Worm (Caenorhabditis elegans) whole organism, young adult: ENCODE measurements around the gene pqn-74.

Source experiments
- B0019.2 ChIP-seq: fragments of 200-800 bp; sonication (Bioruptor generic); conservative IDR thresholded peaks from 2 replicates; pipeline ENCODE4 v1.3.6; 2022; ENCODE audit warnings: missing genetic modification reagents, missing genetic modification characterization, missing compliant biosample characterization
- B0035.1 ChIP-seq: sonication (generic microtip); optimal IDR thresholded peaks from 2 replicates; lab custom pipeline; 2016; ENCODE audit warnings: missing genetic modification characterization, mild to moderate bottlenecking, missing compliant biosample characterization, missing genotype, missing genetic modification reagents
- B0261.1 ChIP-seq: sonication (generic microtip); optimal IDR thresholded peaks from 2 replicates; lab custom pipeline; 2016; ENCODE audit warnings: mild to moderate bottlenecking, missing genetic modification characterization, moderate library complexity, missing compliant biosample characterization
- C06A6.2 ChIP-seq: fragments of 200-800 bp; sonication (Bioruptor generic); conservative IDR thresholded peaks from 2 replicates; pipeline ENCODE4 v1.3.6; 2022; ENCODE audit warnings: missing genetic modification characterization, missing compliant biosample characterization
- C17E4.6 ChIP-seq: fragments of 200-800 bp; sonication (Bioruptor generic); IDR thresholded peaks from 2 replicates; pipeline ENCODE4 v1.3.6; 2022; ENCODE audit warnings: missing genetic modification reagents, missing genetic modification characterization, missing compliant biosample characterization
- F10E7.11 ChIP-seq: sonication (generic microtip); optimal IDR thresholded peaks from 2 replicates; lab custom pipeline; 2017; ENCODE audit warnings: mild to moderate bottlenecking, missing genetic modification characterization, moderate library complexity, missing compliant biosample characterization
- F33H1.4 ChIP-seq: fragments of 200-800 bp; sonication (Bioruptor generic); IDR thresholded peaks from 2 replicates; pipeline ENCODE4 v1.3.6; 2022; ENCODE audit warnings: missing genetic modification reagents, missing genetic modification characterization, missing compliant biosample characterization
- T07F8.4 ChIP-seq: sonication (generic microtip); optimal IDR thresholded peaks from 2 replicates; lab custom pipeline; 2016; ENCODE audit warnings: mild to moderate bottlenecking, missing genetic modification characterization, moderate library complexity, missing compliant biosample characterization
- Y95B8A.8 ChIP-seq: fragments of 200-800 bp; sonication (Bioruptor generic); IDR thresholded peaks from 2 replicates; pipeline ENCODE4 v1.3.6; 2022; ENCODE audit warnings: missing genetic modification reagents, missing genetic modification characterization, missing compliant biosample characterization
- akir-1 ChIP-seq: fragments of 200-800 bp; sonication (Bioruptor generic); optimal IDR thresholded peaks from 2 replicates; lab custom pipeline; 2018; ENCODE audit warnings: mild to moderate bottlenecking, missing genetic modification characterization, moderate library complexity, missing compliant biosample characterization
- ama-1 ChIP-seq, 3 experiments: fragments of 150-350 bp in 1 of 3; sonication (generic microtip) in 2 of 3; optimal IDR thresholded peaks; 2 replicates each; lab custom pipeline; 2014 to 2018; ENCODE audit warnings: missing biosample characterization in 2 of 3, missing genetic modification characterization in 2 of 3, missing genetic modification reagents in 2 of 3
- aptf-3 ChIP-seq: fragments of 200-800 bp; sonication (Bioruptor generic); IDR thresholded peaks from 2 replicates; pipeline ENCODE4 v1.3.6; 2022; ENCODE audit warnings: missing genetic modification characterization, missing compliant biosample characterization
- atf-7 ChIP-seq: sonication (generic microtip); optimal IDR thresholded peaks from 2 replicates; lab custom pipeline; 2017; ENCODE audit warnings: mild to moderate bottlenecking, missing genetic modification characterization, missing compliant biosample characterization
- ccch-3 ChIP-seq: fragments of 200-800 bp; sonication (Bioruptor generic); optimal IDR thresholded peaks from 2 replicates; lab custom pipeline; 2018; ENCODE audit warnings: mild to moderate bottlenecking, missing genetic modification characterization, missing compliant biosample characterization
- cebp-1 ChIP-seq, 2 experiments: fragments of 200-800 bp in 1 of 2; sonication (Bioruptor generic) in 1 of 2; sonication (generic microtip) in 1 of 2; IDR thresholded peaks in 1 of 2; optimal IDR thresholded peaks in 1 of 2; 2 replicates each; pipeline versions ENCODE4 v1.3.6 to Lab custom; 2017 to 2022; ENCODE audit warnings: missing compliant biosample characterization in 2 of 2, missing genetic modification characterization in 2 of 2, mild to moderate bottlenecking in 1 of 2, missing genetic modification reagents in 1 of 2, moderate library complexity in 1 of 2
- cebp-2 ChIP-seq: fragments of 200-800 bp; sonication (Bioruptor generic); IDR thresholded peaks from 2 replicates; pipeline ENCODE4 v1.3.6; 2022; ENCODE audit warnings: missing genetic modification characterization, missing compliant biosample characterization
- ceh-58 ChIP-seq: fragments of 200-800 bp; sonication (Bioruptor generic); IDR thresholded peaks from 2 replicates; pipeline ENCODE4 v1.3.6; 2022; ENCODE audit warnings: missing genetic modification characterization, missing compliant biosample characterization
- ceh-79 ChIP-seq: sonication (generic microtip); optimal IDR thresholded peaks from 2 replicates; lab custom pipeline; 2017; ENCODE audit warnings: mild to moderate bottlenecking, missing genetic modification characterization, missing compliant biosample characterization
- chd-7 ChIP-seq: sonication (generic microtip); optimal IDR thresholded peaks from 2 replicates; lab custom pipeline; 2016; ENCODE audit warnings: mild to moderate bottlenecking, missing genetic modification characterization, moderate library complexity, missing compliant biosample characterization
- die-1 ChIP-seq: sonication (generic microtip); optimal IDR thresholded peaks from 2 replicates; lab custom pipeline; 2016; ENCODE audit warnings: missing genotype, mild to moderate bottlenecking, missing genetic modification characterization, missing compliant biosample characterization
- dpff-1 ChIP-seq: sonication (generic microtip); optimal IDR thresholded peaks from 2 replicates; lab custom pipeline; 2017; ENCODE audit warnings: mild to moderate bottlenecking, missing genetic modification characterization, missing compliant biosample characterization
- egl-44 ChIP-seq: fragments of 200-800 bp; sonication (Bioruptor generic); IDR thresholded peaks from 2 replicates; pipeline ENCODE4 v1.3.6; 2022; ENCODE audit warnings: missing genetic modification reagents, missing genetic modification characterization, missing compliant biosample characterization
- ets-4 ChIP-seq: fragments of 200-800 bp; sonication (Bioruptor generic); optimal IDR thresholded peaks from 2 replicates; lab custom pipeline; 2018; ENCODE audit warnings: mild to moderate bottlenecking, missing genetic modification characterization, missing compliant biosample characterization
- gei-17 ChIP-seq: fragments of 200-800 bp; sonication (Bioruptor generic); optimal IDR thresholded peaks from 2 replicates; lab custom pipeline; 2018; ENCODE audit warnings: mild to moderate bottlenecking, missing genetic modification characterization, missing compliant biosample characterization
- hrde-1 ChIP-seq: sonication (generic microtip); optimal IDR thresholded peaks from 2 replicates; lab custom pipeline; 2016; ENCODE audit warnings: missing genetic modification characterization, mild to moderate bottlenecking, missing compliant biosample characterization, moderate library complexity, missing genotype, missing genetic modification reagents, borderline replicate concordance
- let-607 ChIP-seq, 2 experiments: fragments of 200-800 bp in 1 of 2; sonication (Bioruptor generic) in 1 of 2; sonication (generic microtip) in 1 of 2; optimal IDR thresholded peaks; 2 replicates each; lab custom pipeline; 2016 to 2018; ENCODE audit warnings: mild to moderate bottlenecking in 2 of 2, missing compliant biosample characterization in 2 of 2, missing genetic modification characterization in 2 of 2, moderate library complexity in 2 of 2, missing genotype in 1 of 2
- lin-26 ChIP-seq: fragments of 200-800 bp; sonication (Bioruptor generic); IDR thresholded peaks from 2 replicates; pipeline ENCODE4 v1.3.6; 2022; ENCODE audit warnings: missing genetic modification reagents, missing genetic modification characterization, missing compliant biosample characterization
- lin-54 ChIP-seq: fragments of 200-800 bp; sonication (Bioruptor generic); optimal IDR thresholded peaks from 2 replicates; lab custom pipeline; 2018; ENCODE audit warnings: mild to moderate bottlenecking, missing genetic modification characterization, missing compliant biosample characterization
- lsl-1 ChIP-seq: fragments of 200-800 bp; sonication (Bioruptor generic); optimal IDR thresholded peaks from 2 replicates; lab custom pipeline; 2018; ENCODE audit warnings: mild to moderate bottlenecking, missing genetic modification characterization, moderate library complexity, missing compliant biosample characterization
- madf-6 ChIP-seq: fragments of 200-800 bp; sonication (Bioruptor generic); IDR thresholded peaks from 2 replicates; pipeline ENCODE4 v1.3.6; 2022; ENCODE audit warnings: missing genetic modification reagents, missing genetic modification characterization, missing compliant biosample characterization
- mel-28 ChIP-seq: sonication (generic microtip); optimal IDR thresholded peaks from 2 replicates; lab custom pipeline; 2016; ENCODE audit warnings: borderline replicate concordance, mild to moderate bottlenecking, missing genetic modification characterization, missing compliant biosample characterization
- mes-4 ChIP-seq: sonication (generic microtip); optimal IDR thresholded peaks from 2 replicates; lab custom pipeline; 2016; ENCODE audit warnings: missing genotype, missing genetic modification characterization, missing compliant biosample characterization
- mxl-1 ChIP-seq: sonication (generic microtip); optimal IDR thresholded peaks from 2 replicates; lab custom pipeline; 2016; ENCODE audit warnings: missing genetic modification characterization, missing compliant biosample characterization
- nfyb-1 ChIP-seq: fragments of 200-800 bp; sonication (Bioruptor generic); IDR thresholded peaks from 2 replicates; pipeline ENCODE4 v1.3.6; 2022; ENCODE audit warnings: missing genetic modification reagents, missing genetic modification characterization, missing compliant biosample characterization
- nhr-179 ChIP-seq: sonication (generic microtip); optimal IDR thresholded peaks from 2 replicates; lab custom pipeline; 2016; ENCODE audit warnings: mild to moderate bottlenecking, missing genetic modification characterization, missing compliant biosample characterization
- nhr-80 ChIP-seq: sonication (generic microtip); optimal IDR thresholded peaks from 2 replicates; lab custom pipeline; 2016; ENCODE audit warnings: missing genetic modification characterization, missing compliant biosample characterization
- repo-1 ChIP-seq: sonication (generic microtip); optimal IDR thresholded peaks from 2 replicates; lab custom pipeline; 2017; ENCODE audit warnings: mild to moderate bottlenecking, missing genetic modification characterization, missing compliant biosample characterization
- rpc-1 ChIP-seq, 2 experiments: fragments of 150-350 bp in 1 of 2; sonication (generic microtip) in 1 of 2; optimal IDR thresholded peaks; 2 replicates each; lab custom pipeline; 2014 to 2018; ENCODE audit warnings: missing biosample characterization in 1 of 2, missing genetic modification characterization in 1 of 2, missing genetic modification reagents in 1 of 2, missing genotype in 1 of 2
- snpc-4 ChIP-seq, 5 experiments: fragments of 150-350 bp in 1 of 5; sonication (generic microtip) in 4 of 5; optimal IDR thresholded peaks; 2 replicates each; lab custom pipeline; 2014 to 2018; ENCODE audit warnings: missing genetic modification characterization in 5 of 5, missing biosample characterization in 3 of 5, antibody characterized with exemption in 2 of 5, mild to moderate bottlenecking in 2 of 5, missing compliant biosample characterization in 2 of 5, missing genotype in 2 of 5, moderate library complexity in 2 of 5, missing genetic modification reagents in 1 of 5
- tbp1 ChIP-seq: fragments of 200-800 bp; sonication (Bioruptor generic); optimal IDR thresholded peaks from 2 replicates; lab custom pipeline; 2018; ENCODE audit warnings: mild to moderate bottlenecking, missing genetic modification characterization, missing compliant biosample characterization
- xnd-1 ChIP-seq: sonication (generic microtip); optimal IDR thresholded peaks from 2 replicates; lab custom pipeline; 2016; ENCODE audit warnings: missing genotype, missing genetic modification reagents, missing genetic modification characterization, missing compliant biosample characterization
- ztf-22 ChIP-seq: fragments of 200-800 bp; sonication (Bioruptor generic); optimal IDR thresholded peaks from 2 replicates; lab custom pipeline; 2018; ENCODE audit warnings: mild to moderate bottlenecking, missing genetic modification characterization, moderate library complexity, missing compliant biosample characterization
- ztf-25 ChIP-seq: fragments of 200-800 bp; sonication (Bioruptor generic); IDR thresholded peaks from 2 replicates; pipeline ENCODE4 v1.3.6; 2022; ENCODE audit warnings: missing genetic modification reagents, missing genetic modification characterization, missing compliant biosample characterization
- ztf-3 ChIP-seq: fragments of 200-800 bp; sonication (Bioruptor generic); optimal IDR thresholded peaks from 2 replicates; lab custom pipeline; 2018; ENCODE audit warnings: mild to moderate bottlenecking, missing genetic modification characterization, missing compliant biosample characterization
- ztf-6 ChIP-seq: fragments of 200-800 bp; sonication (Bioruptor generic); IDR thresholded peaks from 2 replicates; pipeline ENCODE4 v1.3.6; 2022; ENCODE audit warnings: missing genetic modification reagents, missing genetic modification characterization, missing compliant biosample characterization

The pqn-74 gene

DNA sequence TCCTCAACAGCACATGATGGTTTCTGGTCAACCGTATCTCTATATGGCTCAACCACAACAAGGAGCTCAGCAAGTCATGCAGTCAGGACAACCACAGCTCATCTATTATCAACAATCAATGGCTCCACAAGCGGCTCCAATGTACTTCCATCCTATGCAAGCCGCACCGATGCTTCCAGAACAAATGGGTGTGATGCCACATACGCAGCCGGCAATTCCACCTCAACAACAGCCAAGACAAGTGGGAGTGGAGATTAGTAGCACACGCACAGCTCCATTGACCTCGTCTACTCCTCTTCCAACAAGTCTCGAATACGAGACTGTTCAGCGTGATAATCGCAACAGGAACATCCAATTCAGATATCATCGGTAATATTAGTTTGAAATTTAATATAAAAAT lies 22.8 kb upstream of the pqn-74 start:
- TF ChIP-seq B0261.1 (tag; lab: Kevin White, UChicago) (no peak), ceh-58 (no peak), C06A6.2 (GFP tag; lab: Robert Waterston, UW) (no peak), die-1 (no peak), nfyb-1 (GFP tag; lab: Robert Waterston, UW) (no peak), Y95B8A.8 (GFP tag; lab: Robert Waterston, UW) (no peak), T07F8.4 (no peak), ets-4 (no peak), ztf-3 (GFP tag; lab: Kevin White, UChicago) (no peak), snpc-4 (GFP tag; optimal IDR thresholded peaks at IDR 0.05; lab: Kevin White, UChicago) (no peak), snpc-4 (tag; optimal IDR thresholded peaks at IDR 0.05; lab: Kevin White, UChicago) (no peak), gei-17 (no peak), mes-4 (tag; lab: Kevin White, UChicago) (no peak), atf-7 (tag; lab: Kevin White, UChicago) (no peak), madf-6 (GFP tag; lab: Robert Waterston, UW) (no peak), cebp-2 (GFP tag; lab: Robert Waterston, UW) (no peak), chd-7 (tag; lab: Kevin White, UChicago) (no peak), repo-1 (tag; lab: Kevin White, UChicago) (no peak), lin-54 (GFP tag; lab: Kevin White, UChicago) (no peak)

DNA sequence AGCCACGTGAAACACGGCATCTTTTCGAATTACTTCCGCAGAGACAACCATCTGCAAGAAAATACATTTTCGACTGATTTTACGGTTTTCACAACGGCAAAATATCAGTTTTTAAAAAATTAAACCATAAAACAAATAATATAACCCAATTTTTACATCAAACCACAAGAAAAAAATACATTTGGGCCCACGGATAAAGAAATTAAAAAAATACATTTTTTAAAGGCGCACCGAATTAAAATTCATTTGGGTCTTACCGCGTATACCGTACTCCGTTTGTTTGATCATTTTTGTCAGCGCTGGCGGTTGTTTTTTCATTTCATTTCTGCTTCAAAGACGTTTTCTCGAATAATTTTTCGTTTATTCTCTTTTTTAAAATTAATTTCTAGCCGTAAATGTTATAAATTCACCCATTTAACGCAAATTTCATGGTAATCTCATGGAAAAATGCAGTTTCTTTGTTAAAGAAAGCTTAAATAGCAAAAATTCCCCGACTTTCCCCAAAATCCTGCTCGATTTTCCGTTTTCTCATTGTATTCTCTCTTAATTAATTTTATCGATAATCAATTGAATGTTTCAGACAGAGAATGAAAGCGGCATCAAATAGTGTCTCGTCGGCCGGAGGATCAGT lies 22.1 kb upstream of the pqn-74 start, which contains the start of the genes rec-8 and mex-5:
rec-8 (minus strand) TSS at position 51 of the 631 bp plus-strand sequence.
mex-5 (plus strand) TSS at position 581 of the 631 bp plus-strand sequence.
- TF ChIP-seq lin-54 (GFP tag; lab: Kevin White, UChicago) (peak; percentile 75), dpff-1 (tag; lab: Kevin White, UChicago) (no peak), lin-26 (GFP tag; lab: Robert Waterston, UW) (no peak), B0019.2 (GFP tag; lab: Robert Waterston, UW) (peak; percentile 84), ccch-3 (GFP tag; lab: Kevin White, UChicago) (no peak), mxl-1 (tag; lab: Kevin White, UChicago) (no peak), ztf-22 (GFP tag; lab: Kevin White, UChicago) (no peak), nhr-80 (no peak), tbp1 (peak; percentile 53), let-607 (tag; optimal IDR thresholded peaks at IDR 0.05; lab: Kevin White, UChicago) (no peak), B0035.1 (tag; lab: Kevin White, UChicago) (no peak), xnd-1 (peak; percentile 93), ceh-79 (tag; lab: Kevin White, UChicago) (no peak), hrde-1 (tag; lab: Kevin White, UChicago) (no peak), aptf-3 (GFP tag; lab: Robert Waterston, UW) (no peak), mel-28 (tag; lab: Kevin White, UChicago) (no peak), ama-1 (optimal IDR thresholded peaks at IDR 0.05; lab: Kevin White, UChicago) (no peak), ama-1 (GFP tag; optimal IDR thresholded peaks at IDR 0.05; lab: Kevin White, UChicago) (no peak), ztf-6 (no peak), F10E7.11 (tag; lab: Kevin White, UChicago) (no peak), atf-7 (tag; lab: Kevin White, UChicago) (no peak), lsl-1 (GFP tag; lab: Kevin White, UChicago) (peak; percentile 97), rpc-1 (optimal IDR thresholded peaks at IDR 0.05; lab: Kevin White, UChicago) (no peak), rpc-1 (tag; optimal IDR thresholded peaks at IDR 0.05; lab: Kevin White, UChicago) (peak; percentile 12), cebp-1 (GFP tag; IDR thresholded peaks at IDR 0.05; lab: Robert Waterston, UW) (no peak), cebp-1 (tag; optimal IDR thresholded peaks at IDR 0.05; lab: Kevin White, UChicago) (no peak), akir-1 (no peak), chd-7 (tag; lab: Kevin White, UChicago) (no peak), egl-44 (GFP tag; lab: Robert Waterston, UW) (no peak), ztf-25 (GFP tag; lab: Robert Waterston, UW) (0 out of 2 replicates have a peak, but pooled peaks have one; percentile 52), C17E4.6 (peak; percentile 81), nhr-179 (tag; lab: Kevin White, UChicago) (no peak), F33H1.4 (peak; percentile 98), ceh-58 (no peak)
